Worm (Caenorhabditis elegans): ENCODE measurements around the gene K08H2.2.

Gene K08H2.2

DNA sequence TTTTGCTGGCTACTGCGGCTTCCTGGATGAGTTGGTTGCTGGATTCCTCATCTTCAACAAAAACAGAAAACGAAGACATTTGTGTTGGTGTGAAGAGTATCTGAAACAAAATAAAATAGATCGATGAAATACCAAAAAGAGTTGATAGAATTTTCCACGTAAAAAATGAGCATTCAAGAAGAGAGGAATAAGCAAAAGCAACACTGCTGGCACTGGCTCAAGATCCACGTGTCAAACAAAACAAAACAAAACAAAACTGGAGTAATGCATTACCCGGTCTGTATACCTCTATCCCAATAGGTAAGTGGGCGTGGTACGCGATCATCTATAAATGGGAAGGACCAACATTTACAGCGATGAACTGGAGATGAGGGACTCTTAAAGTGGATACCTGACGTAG lies at the start of gene K08H2.2:
Gene K08H2.2, minus strand, starts transcription at position 101 of the 400 bp plus-strand sequence.
- no peak for TF ChIP-seq lim-7 (GFP tag; IDR thresholded peaks at IDR 0.05)
- peak; percentile 1 for TF ChIP-seq aha-1 (tag)
- no peak for TF ChIP-seq php-3 (GFP tag; IDR thresholded peaks at IDR 0.05)
- TF ChIP-seq ctbp-1 (GFP tag; IDR thresholded peaks at IDR 0.05), result no peak
- TF ChIP-seq lir-3 (tag; optimal IDR thresholded peaks at IDR 0.05), result no peak

DNA sequence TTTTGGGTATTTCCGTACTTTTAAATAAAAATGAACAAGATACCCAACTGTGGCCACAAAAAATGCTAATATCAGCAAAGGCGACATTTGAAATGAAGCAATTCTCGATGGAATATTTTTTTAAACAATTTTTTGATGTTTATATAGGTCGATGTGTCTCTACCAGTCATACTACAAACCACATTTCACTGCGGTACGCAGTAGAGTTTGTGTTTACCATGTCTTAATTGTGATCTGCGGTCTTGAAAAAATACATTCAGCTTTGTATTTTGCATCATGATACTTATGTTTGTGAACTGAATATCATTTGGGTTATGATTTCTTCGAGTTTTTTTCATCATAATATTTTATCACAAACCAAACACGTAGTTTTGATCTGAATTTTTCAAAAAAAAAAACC lies 49.3 kb upstream of the K08H2.2 start, which contains the start of gene cyp-14A4:
Gene cyp-14A4, minus strand, starts transcription at position 107 of the 400 bp plus-strand sequence.
- peak; percentile 38 for TF ChIP-seq nhr-28 (tag; optimal IDR thresholded peaks at IDR 0.05)
- no peak for TF ChIP-seq php-3 (GFP tag; IDR thresholded peaks at IDR 0.05)
- no peak for TF ChIP-seq cey-2 (tag; optimal IDR thresholded peaks at IDR 0.05; ENCODE audit: borderline replicate concordance, insufficient read depth)
- TF ChIP-seq daf-16 (GFP tag; optimal IDR thresholded peaks at IDR 0.05), result no peak
- TF ChIP-seq daf-16 (tag; optimal IDR thresholded peaks at IDR 0.05), result peak; percentile 91
- no peak for TF ChIP-seq vab-7 (GFP tag; IDR thresholded peaks at IDR 0.05)
- TF ChIP-seq hmg-1.1 (GFP tag; IDR thresholded peaks at IDR 0.05), result no peak

- TF ChIP-seq nhr-77 (tag; optimal IDR thresholded peaks at IDR 0.05) (no peak), mxl-3 (GFP tag; optimal IDR thresholded peaks at IDR 0.05) (peak; percentile 10), nhr-111 (GFP tag; optimal IDR thresholded peaks at IDR 0.05) (peak; percentile 65), rbr-2 (tag; optimal IDR thresholded peaks at IDR 0.05) (no peak), zip-11 (GFP tag; IDR thresholded peaks at IDR 0.05) (no peak), ceh-20 (GFP tag; IDR thresholded peaks at IDR 0.05) (0 out of 2 replicates have a peak, but pooled peaks have one; percentile 17), daf-8 (GFP tag; IDR thresholded peaks at IDR 0.05) (no peak), aly-2 (tag; optimal IDR thresholded peaks at IDR 0.05) (no peak), ZK546.5 (tag; optimal IDR thresholded peaks at IDR 0.05) (no peak), arid-1 (GFP tag; conservative IDR thresholded peaks at IDR 0.05) (peak; percentile 70; the same call in 1 of the 2 replicates), aha-1 (tag) (no peak), ZK337.2 (GFP tag; IDR thresholded peaks at IDR 0.05) (peak; percentile 44; the same call in 1 of the 2 replicates), nhr-6 (tag; optimal IDR thresholded peaks at IDR 0.05) (no peak), D1046.2 (GFP tag; IDR thresholded peaks at IDR 0.05) (no peak; the same call in 1 of the 2 replicates), lim-7 (GFP tag; IDR thresholded peaks at IDR 0.05) (peak; percentile 90), daf-12 (tag; optimal IDR thresholded peaks at IDR 0.05) (no peak), nhr-11 (tag; optimal IDR thresholded peaks at IDR 0.05) (no peak), snpc-4 (tag; optimal IDR thresholded peaks at IDR 0.05) (no peak), saeg-2 (GFP tag; IDR thresholded peaks at IDR 0.05) (0 out of 2 replicates have a peak, but pooled peaks have one; percentile 30), hmg-1.1 (GFP tag; IDR thresholded peaks at IDR 0.05) (no peak), fkh-10 (GFP tag; optimal IDR thresholded peaks at IDR 0.05) (no peak), pqm-1 (tag; optimal IDR thresholded peaks at IDR 0.05) (no peak), Y105C5A.15 (GFP tag; IDR thresholded peaks at IDR 0.05) (no peak), F44E2.7 (GFP tag; IDR thresholded peaks at IDR 0.05) (no peak), nhr-76 (tag; optimal IDR thresholded peaks at IDR 0.05) (no peak), zfp-2 (tag; optimal IDR thresholded peaks at IDR 0.05) (no peak), nhr-102 (tag; optimal IDR thresholded peaks at IDR 0.05) (peak; percentile 29), ceh-62 (tag; optimal IDR thresholded peaks at IDR 0.05) (no peak), tag-97 (GFP tag; IDR thresholded peaks at IDR 0.05) (no peak), dve-1 (tag; optimal IDR thresholded peaks at IDR 0.05; ENCODE audit: insufficient read depth) (no peak), hlh-11 (tag; optimal IDR thresholded peaks at IDR 0.05) (no peak), hif-1 (tag; optimal IDR thresholded peaks at IDR 0.05) (no peak), madf-5 (GFP tag; IDR thresholded peaks at IDR 0.05) (0 out of 4 replicates have a peak, but pooled peaks of 1 of the 2 experiments have one; percentile 55), mxl-2 (GFP tag; conservative IDR thresholded peaks at IDR 0.05) (no peak), snpc-1.2 (GFP tag; IDR thresholded peaks at IDR 0.05) (no peak), duxl-1 (tag; optimal IDR thresholded peaks at IDR 0.05; ENCODE audit: poor library complexity) (peak; percentile 35), daf-16 (GFP tag; optimal IDR thresholded peaks at IDR 0.05) (peak; percentile 27 to 82), daf-16 (tag; optimal IDR thresholded peaks at IDR 0.05) (peak; percentile 83), F26F4.8 (GFP tag; conservative IDR thresholded peaks at IDR 0.05) (peak; percentile 78), unc-130 (GFP tag; optimal IDR thresholded peaks at IDR 0.05) (peak; percentile 19), lin-13 (GFP tag; optimal IDR thresholded peaks at IDR 0.05) (no peak)
These were observed 48.7 kb upstream of the K08H2.2 start for ce11 chrX:13283462-13283861.

Measured in whole organism, L4 larva.